Fruit fly (Drosophila melanogaster) whole organism, embryonic: ENCODE results near the gene CG4017.

ENCODE experiments used
- CG10366 ChIP-seq: fragments of 200-800 bp; sonication (Bioruptor generic); IDR thresholded peaks from 2 replicates; pipeline ENCODE4 v1.3.6; 2022; ENCODE audit warnings: missing biosample characterization, missing genetic modification characterization
- CG12744 ChIP-seq: fragments of 200-800 bp; sonication (Bioruptor generic); optimal IDR thresholded peaks from 2 replicates; lab custom pipeline; 2016; ENCODE audit warnings: missing biosample characterization, missing genetic modification characterization
- CG13894 ChIP-seq: fragments of 200-800 bp; sonication (Bioruptor generic); optimal IDR thresholded peaks from 3 replicates; lab custom pipeline; 2018; ENCODE audit warnings: missing biosample characterization, mild to moderate bottlenecking, missing genetic modification characterization, moderate library complexity
- CG14667 ChIP-seq: fragments of 200-800 bp; sonication (Bioruptor generic); IDR thresholded peaks from 2 replicates; pipeline ENCODE4 v1.3.6; 2022; ENCODE audit warnings: missing biosample characterization, missing genetic modification characterization
- CG14965 ChIP-seq: fragments of 200-800 bp; sonication (Bioruptor generic); optimal IDR thresholded peaks from 2 replicates; lab custom pipeline; 2016; ENCODE audit warnings: missing biosample characterization, missing genetic modification characterization, borderline replicate concordance
- CG15514 ChIP-seq: fragments of 200-800 bp; sonication (Bioruptor generic); optimal IDR thresholded peaks from 3 replicates; lab custom pipeline; 2017; ENCODE audit warnings: missing biosample characterization, missing genetic modification characterization, mild to moderate bottlenecking, moderate library complexity, missing genetic modification reagents
- CG16779 ChIP-seq: fragments of 200-800 bp; sonication (Bioruptor generic); IDR thresholded peaks from 2 replicates; pipeline ENCODE4 v1.3.6; 2022; ENCODE audit warnings: missing biosample characterization, missing genetic modification characterization
- CG16815 ChIP-seq: fragments of 200-800 bp; sonication (Bioruptor generic); optimal IDR thresholded peaks from 3 replicates; lab custom pipeline; 2017; ENCODE audit warnings: missing biosample characterization, mild to moderate bottlenecking, missing genetic modification characterization
- CG1832 ChIP-seq: fragments of 200-800 bp; sonication (Bioruptor generic); optimal IDR thresholded peaks from 2 replicates; lab custom pipeline; 2017; ENCODE audit warnings: missing biosample characterization, mild to moderate bottlenecking, missing genetic modification characterization, inconsistent platforms
- CG3995 ChIP-seq: fragments of 200-800 bp; sonication (Bioruptor generic); optimal IDR thresholded peaks from 3 replicates; lab custom pipeline; 2016; ENCODE audit warnings: missing biosample characterization, missing genetic modification characterization
- CG5953 ChIP-seq: fragments of 200-800 bp; sonication (Bioruptor generic); IDR thresholded peaks from 2 replicates; pipeline ENCODE4 v1.3.6; 2022; ENCODE audit warnings: missing biosample characterization, missing genetic modification characterization
- CG7271 ChIP-seq: fragments of 200-800 bp; sonication (Bioruptor generic); optimal IDR thresholded peaks from 2 replicates; lab custom pipeline; 2018; ENCODE audit warnings: missing biosample characterization, mild to moderate bottlenecking, missing genetic modification characterization, moderate library complexity
- CG7928 ChIP-seq: fragments of 200-800 bp; sonication (Bioruptor generic); optimal IDR thresholded peaks from 2 replicates; lab custom pipeline; 2017; ENCODE audit warnings: missing biosample characterization, mild to moderate bottlenecking, missing genetic modification characterization
- CG8290 ChIP-seq, 3 experiments: fragments of 200-800 bp; sonication (Bioruptor generic); optimal IDR thresholded peaks; 2 replicates each; lab custom pipeline; 2016 to 2019; ENCODE audit warnings: missing biosample characterization in 3 of 3, missing genetic modification characterization in 3 of 3, mild to moderate bottlenecking in 2 of 3, moderate library complexity in 1 of 3
- Deaf1 ChIP-seq: fragments of 200-800 bp; optimal IDR thresholded peaks from 3 replicates; lab custom pipeline; 2019; ENCODE audit warnings: missing biosample characterization, mild to moderate bottlenecking, missing genetic modification characterization, moderate library complexity
- Doc2 ChIP-seq: fragments of 200-800 bp; sonication (Bioruptor generic); IDR thresholded peaks from 2 replicates; pipeline ENCODE4 v1.3.6; 2022; ENCODE audit warnings: missing biosample characterization, missing genetic modification characterization
- Drgx ChIP-seq: fragments of 200-800 bp; sonication (Bioruptor generic); IDR thresholded peaks from 2 replicates; pipeline ENCODE4 v1.3.6; 2022; ENCODE audit warnings: missing biosample characterization, missing genetic modification characterization
- Ets65A ChIP-seq: fragments of 200-800 bp; sonication (Bioruptor generic); peaks from one replicate; lab custom pipeline; 2016; ENCODE audit warnings: missing biosample characterization, missing genetic modification characterization
- HLH3B ChIP-seq: fragments of 200-800 bp; sonication (Bioruptor generic); IDR thresholded peaks from 2 replicates; pipeline ENCODE4 v1.3.6; 2022; ENCODE audit warnings: missing biosample characterization, missing genetic modification characterization
- Hmx ChIP-seq: fragments of 200-800 bp; sonication (Bioruptor generic); optimal IDR thresholded peaks from 2 replicates; lab custom pipeline; 2016; ENCODE audit warnings: missing biosample characterization, missing genetic modification characterization
- Lhr ChIP-seq: fragments of 200-800 bp; sonication (Bioruptor generic); optimal IDR thresholded peaks from 3 replicates; lab custom pipeline; 2017; ENCODE audit warnings: mild to moderate bottlenecking, missing biosample characterization, missing genetic modification reagents, missing genetic modification characterization
- Lpt ChIP-seq: fragments of >200 bp; optimal IDR thresholded peaks from 2 replicates; lab custom pipeline; 2018; ENCODE audit warnings: missing biosample characterization, missing genetic modification characterization
- Med ChIP-seq: fragments of 200-800 bp; sonication (Bioruptor generic); peaks from one replicate; lab custom pipeline; 2016; ENCODE audit warnings: missing biosample characterization, missing genetic modification characterization, mild to moderate bottlenecking, inconsistent platforms, moderate library complexity
- Mes4 ChIP-seq: fragments of 200-800 bp; sonication (Bioruptor generic); optimal IDR thresholded peaks from 2 replicates; lab custom pipeline; 2016; ENCODE audit warnings: missing biosample characterization, missing genetic modification characterization
- Ravus ChIP-seq: fragments of 200-800 bp; sonication (Bioruptor generic); IDR thresholded peaks from 2 replicates; pipeline ENCODE4 v1.3.6; 2022; ENCODE audit warnings: missing biosample characterization, missing genetic modification characterization
- Rfx ChIP-seq: fragments of 200-800 bp; sonication (Bioruptor generic); IDR thresholded peaks from 2 replicates; pipeline ENCODE4 v1.3.6; 2022; ENCODE audit warnings: missing biosample characterization, missing genetic modification characterization
- Sry-δ ChIP-seq: fragments of 200-800 bp; sonication (Bioruptor generic); optimal IDR thresholded peaks from 2 replicates; lab custom pipeline; 2016; ENCODE audit warnings: missing biosample characterization, missing genetic modification characterization
- Trl ChIP-seq, 3 experiments: fragments of >200 bp in 2 of 3; fragments of 200-800 bp in 1 of 3; sonication (Bioruptor generic) in 1 of 3; optimal IDR thresholded peaks; 2 replicates in 1 of 3; 3 replicates in 2 of 3; lab custom pipeline; 2016 to 2017; ENCODE audit warnings: missing biosample characterization in 1 of 3, missing genetic modification characterization in 1 of 3
- Xrp1 ChIP-seq: fragments of 200-800 bp; sonication (Bioruptor generic); IDR thresholded peaks from 2 replicates; pipeline ENCODE4 v1.3.6; 2022; ENCODE audit warnings: missing biosample characterization, missing genetic modification characterization
- abd-A ChIP-seq: fragments of 200-800 bp; sonication (Bioruptor generic); optimal IDR thresholded peaks from 3 replicates; lab custom pipeline; 2019; ENCODE audit warnings: missing biosample characterization, mild to moderate bottlenecking, missing genetic modification characterization, moderate library complexity
- bsh ChIP-seq, 2 experiments: fragments of 200-800 bp; sonication (Bioruptor generic); optimal IDR thresholded peaks; 2 replicates each; lab custom pipeline; 2017 to 2018; ENCODE audit warnings: mild to moderate bottlenecking in 2 of 2, missing biosample characterization in 2 of 2, missing genetic modification characterization in 2 of 2, moderate library complexity in 1 of 2
- cg ChIP-seq: fragments of 200-800 bp; sonication (Bioruptor generic); optimal IDR thresholded peaks from 3 replicates; lab custom pipeline; 2019; ENCODE audit warnings: missing biosample characterization, mild to moderate bottlenecking, missing genetic modification characterization, moderate library complexity
- crol ChIP-seq: fragments of 200-800 bp; sonication (Bioruptor generic); IDR thresholded peaks from 2 replicates; pipeline ENCODE4 v1.3.6; 2022; ENCODE audit warnings: missing biosample characterization, missing genetic modification characterization
- dmrt11E ChIP-seq: fragments of 200-800 bp; sonication (Bioruptor generic); optimal IDR thresholded peaks from 3 replicates; lab custom pipeline; 2018; ENCODE audit warnings: missing biosample characterization, mild to moderate bottlenecking, missing genetic modification characterization, moderate library complexity
- fd102C ChIP-seq: fragments of 200-800 bp; sonication (Bioruptor generic); optimal IDR thresholded peaks from 2 replicates; lab custom pipeline; 2018; ENCODE audit warnings: missing biosample characterization, mild to moderate bottlenecking, missing genetic modification characterization, moderate library complexity
- fu2 ChIP-seq: fragments of 200-800 bp; sonication (Bioruptor generic); optimal IDR thresholded peaks from 2 replicates; lab custom pipeline; 2016; ENCODE audit warnings: missing biosample characterization, missing genetic modification characterization
- gem ChIP-seq: fragments of 200-800 bp; sonication (Bioruptor generic); optimal IDR thresholded peaks from 2 replicates; lab custom pipeline; 2019; ENCODE audit warnings: missing biosample characterization, mild to moderate bottlenecking, missing genetic modification characterization, moderate library complexity
- ken ChIP-seq: fragments of 200-800 bp; sonication (Bioruptor generic); IDR thresholded peaks from 3 replicates; pipeline ENCODE4 v1.3.6; 2022; ENCODE audit warnings: missing biosample characterization, missing genetic modification characterization
- nerfin-1 ChIP-seq: fragments of 200-800 bp; sonication (Bioruptor generic); optimal IDR thresholded peaks from 3 replicates; lab custom pipeline; 2019; ENCODE audit warnings: missing biosample characterization, mild to moderate bottlenecking, missing genetic modification characterization, moderate library complexity
- odd ChIP-seq: fragments of 200-800 bp; sonication (Bioruptor generic); optimal IDR thresholded peaks from 2 replicates; lab custom pipeline; 2017; ENCODE audit warnings: missing biosample characterization, mild to moderate bottlenecking, missing genetic modification characterization
- sd ChIP-seq: fragments of 200-800 bp; sonication (Bioruptor generic); optimal IDR thresholded peaks from 3 replicates; lab custom pipeline; 2018; ENCODE audit warnings: missing biosample characterization, mild to moderate bottlenecking, missing genetic modification characterization, moderate library complexity
- slbo ChIP-seq: fragments of 200-800 bp; sonication (Bioruptor generic); IDR thresholded peaks from 2 replicates; pipeline ENCODE4 v1.3.6; 2022; ENCODE audit warnings: missing biosample characterization, missing genetic modification characterization

The CG4017 gene

DNA sequence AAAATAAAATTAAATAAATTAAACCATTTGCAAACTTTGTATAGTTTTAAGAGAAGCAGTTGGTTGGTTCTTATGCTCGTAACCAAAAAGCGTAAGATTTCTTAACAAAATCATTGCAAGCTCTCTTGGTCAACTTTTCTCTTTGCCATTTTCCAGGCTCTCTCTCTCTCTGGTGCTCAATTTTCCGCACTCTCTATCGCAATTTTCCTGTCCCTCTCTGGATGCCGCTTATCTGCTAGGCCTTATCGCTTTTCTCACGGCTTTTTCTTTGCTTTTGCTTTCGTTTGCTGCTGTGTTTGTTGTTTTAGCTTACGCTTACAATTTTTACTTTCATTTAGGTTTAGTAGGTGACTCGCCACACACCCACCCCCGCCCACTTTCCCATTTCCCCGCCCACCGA lies 22.2 kb upstream of the CG4017 start:
- TF ChIP-seq Deaf1 (tag; lab: Kevin White, UChicago) (peak; percentile 72), Trl (optimal IDR thresholded peaks at IDR 0.05; lab: Kevin White, UChicago) (peak; percentile 39 to 75), Trl (GFP tag; optimal IDR thresholded peaks at IDR 0.05; lab: Kevin White, UChicago) (no peak), CG7928 (GFP tag; lab: Kevin White, UChicago) (no peak), Drgx (GFP tag; lab: Robert Waterston, UW) (peak; percentile 19; the same call in 1 of the 2 replicates)

DNA sequence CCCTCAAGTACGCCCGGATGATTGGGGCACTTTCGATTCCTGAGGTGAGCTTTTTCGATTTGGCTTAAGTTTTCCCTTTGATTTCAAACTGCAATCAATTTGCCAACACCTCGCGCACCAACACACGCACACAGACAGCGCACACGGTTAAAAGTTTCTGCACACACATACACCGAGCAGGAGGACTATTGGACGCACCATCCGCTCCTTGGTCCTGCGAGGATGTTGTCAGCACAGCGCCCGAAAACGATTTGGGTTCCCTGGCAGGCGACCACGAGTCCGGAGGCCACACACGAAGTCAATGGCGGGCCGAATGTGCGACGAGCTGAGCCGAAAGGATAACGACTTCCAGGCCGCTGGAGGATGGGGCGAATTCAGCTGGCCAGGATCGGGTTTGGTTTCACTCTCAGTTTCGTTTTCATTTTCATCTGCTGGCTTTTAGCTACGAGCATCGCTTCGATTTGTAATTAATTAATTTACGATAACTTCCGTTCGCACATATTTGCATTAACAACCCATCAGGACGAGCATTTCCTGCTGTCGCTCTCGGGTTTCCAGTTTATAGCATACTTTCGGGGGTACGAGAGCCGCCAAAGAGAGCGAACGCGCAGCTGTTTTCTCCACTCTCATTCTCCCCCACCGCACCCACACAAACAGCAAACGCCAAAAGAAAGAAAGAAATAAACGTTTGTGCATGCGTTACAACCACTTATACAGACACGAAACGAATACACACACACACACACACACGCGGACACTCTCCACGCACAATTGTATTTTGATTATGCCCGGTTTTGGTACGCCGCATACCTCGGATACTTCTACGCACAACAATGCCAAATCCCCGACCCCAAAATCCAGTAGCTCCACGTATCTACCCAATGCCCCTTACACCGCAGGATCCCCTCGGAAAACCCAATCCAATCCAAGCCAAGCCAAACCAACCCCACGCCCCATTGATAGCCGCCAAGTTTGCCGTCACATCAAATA lies 20.3 kb upstream of the CG4017 start, which contains the start of gene Nckx30C:
Gene Nckx30C (minus strand): TSS at position 260 of the 990 bp plus-strand sequence.
- TF ChIP-seq odd (GFP tag; lab: Kevin White, UChicago): no peak
- peak; percentile 9 for TF ChIP-seq CG15514
- TF ChIP-seq Lhr (GFP tag; lab: Kevin White, UChicago): no peak
- no peak for TF ChIP-seq Sry-δ (GFP tag; lab: Kevin White, UChicago)
- TF ChIP-seq CG16779 (GFP tag; lab: Robert Waterston, UW): peak; percentile 90
- peak; percentile 69 for TF ChIP-seq CG13894 (tag; lab: Kevin White, UChicago)
- TF ChIP-seq CG8290 (GFP tag; optimal IDR thresholded peaks at IDR 0.05; lab: Kevin White, UChicago): no peak
- TF ChIP-seq CG8290 (tag; optimal IDR thresholded peaks at IDR 0.05; lab: Kevin White, UChicago): peak in 1 of 2 experiments; percentile 2
- no peak for TF ChIP-seq fu2
- TF ChIP-seq Med (GFP tag; lab: Kevin White, UChicago): peak; percentile 56
- TF ChIP-seq abd-A: peak; percentile 81
- peak; percentile 67 for TF ChIP-seq sd (tag; lab: Kevin White, UChicago)
- 0 out of 2 replicates have a peak, but pooled peaks have one; percentile 14 for TF ChIP-seq crol (GFP tag; lab: Robert Waterston, UW)
- TF ChIP-seq Deaf1 (tag; lab: Kevin White, UChicago): peak; percentile 94
- TF ChIP-seq nerfin-1: no peak
- no peak for TF ChIP-seq Hmx (GFP tag; lab: Kevin White, UChicago)
- TF ChIP-seq CG14667 (GFP tag; lab: Robert Waterston, UW): no peak
- 0 out of 2 replicates have a peak, but pooled peaks have one; percentile 8 for TF ChIP-seq slbo (GFP tag; lab: Robert Waterston, UW)
- peak; percentile 39 for TF ChIP-seq cg (GFP tag; lab: Kevin White, UChicago)
- peak; percentile 32 to 59 for TF ChIP-seq Trl (optimal IDR thresholded peaks at IDR 0.05; lab: Kevin White, UChicago)
- TF ChIP-seq Trl (GFP tag; optimal IDR thresholded peaks at IDR 0.05; lab: Kevin White, UChicago): no peak

DNA sequence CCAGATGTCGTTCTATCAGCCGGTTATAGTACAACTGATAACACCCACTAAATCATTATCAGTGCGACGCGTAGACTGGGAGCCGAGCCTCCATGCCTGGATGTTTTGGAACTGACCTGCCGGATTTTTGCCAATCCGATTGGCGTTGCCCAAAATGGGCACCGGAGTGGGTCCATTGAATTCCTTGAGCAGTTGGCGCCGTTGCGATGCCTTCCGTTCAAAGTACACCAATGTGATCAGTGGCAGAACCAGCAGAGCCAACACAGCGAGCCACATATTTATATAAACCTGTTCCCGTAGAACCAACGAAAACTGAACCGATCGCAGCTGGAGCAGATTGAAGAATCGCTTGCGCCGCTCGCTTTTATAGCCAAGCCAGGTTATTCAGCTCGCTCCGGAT lies 17.1 kb upstream of the CG4017 start, which contains the start of gene Cyp4e3:
Gene Cyp4e3 (minus strand): TSS at position 327 of the 400 bp plus-strand sequence.
- TF ChIP-seq CG7271 (tag; lab: Kevin White, UChicago) (no peak), CG12744 (GFP tag; lab: Kevin White, UChicago) (no peak), bsh (GFP tag; optimal IDR thresholded peaks at IDR 0.05; lab: Kevin White, UChicago) (no peak), CG1832 (GFP tag; lab: Kevin White, UChicago) (no peak), Ravus (GFP tag; lab: Robert Waterston, UW) (no peak), Ets65A (GFP tag; lab: Kevin White, UChicago) (peak; percentile 93), dmrt11E (no peak)
- TF ChIP-seq, all 482 proteins: peak for 1

DNA sequence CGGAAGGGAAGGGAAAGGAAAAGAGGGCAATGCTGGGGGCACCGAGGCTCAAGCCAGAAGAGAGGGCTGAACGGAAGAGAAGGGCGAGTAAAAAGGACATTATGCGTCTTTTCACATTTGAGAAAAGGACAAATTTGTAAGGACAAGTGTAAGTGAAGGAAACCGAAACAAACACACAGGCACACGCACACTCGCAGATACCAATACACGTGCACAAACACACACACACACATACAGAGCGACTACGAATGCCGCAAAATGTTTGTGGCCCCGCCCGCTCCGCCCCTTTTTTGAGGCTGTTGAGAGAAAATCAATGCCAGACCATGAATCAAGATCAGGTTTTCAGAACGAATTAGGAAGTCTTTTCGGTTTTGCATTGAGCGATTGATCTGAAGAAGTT lies 13.5 kb upstream of the CG4017 start:
- TF ChIP-seq Rfx (GFP tag; lab: Robert Waterston, UW): no peak
- TF ChIP-seq Ets65A (GFP tag; lab: Kevin White, UChicago): peak; percentile 51
- TF ChIP-seq fd102C (GFP tag; lab: Kevin White, UChicago): no peak
- TF ChIP-seq gem (tag; lab: Kevin White, UChicago): no peak
- TF ChIP-seq Lpt: no peak
- no peak for TF ChIP-seq ken (GFP tag; lab: Robert Waterston, UW)
- TF ChIP-seq Xrp1 (GFP tag; lab: Robert Waterston, UW): no peak
- TF ChIP-seq CG16815: no peak
- TF ChIP-seq CG14965 (GFP tag; lab: Kevin White, UChicago): no peak
- no peak for TF ChIP-seq Doc2 (GFP tag; lab: Robert Waterston, UW)
- no peak for TF ChIP-seq HLH3B
- no peak for TF ChIP-seq fu2
- TF ChIP-seq CG10366: no peak
- TF ChIP-seq Mes4 (GFP tag; lab: Kevin White, UChicago): no peak
- peak; percentile 34 for TF ChIP-seq abd-A
- TF ChIP-seq CG3995 (GFP tag; lab: Kevin White, UChicago): no peak
- no peak for TF ChIP-seq CG5953 (GFP tag; lab: Robert Waterston, UW)
- TF ChIP-seq cg (GFP tag; lab: Kevin White, UChicago): peak; percentile 9
